Fruit fly (Drosophila melanogaster): ENCODE measurements around the gene Jwa.
A peak's percentile ranks its signal among the peaks of the same experiment; 100 is the strongest.

The Jwa gene

dm6 chr2L:18707844-18708238 is 2.3 kb upstream of the Jwa start (continued):
- peak; percentile 42; the same call in 1 of the 2 replicates for TF ChIP-seq CG14441 (GFP tag; IDR thresholded peaks at IDR 0.05)
- peak; percentile 34; the same call in 1 of the 2 replicates for TF ChIP-seq Ada2b (GFP tag; IDR thresholded peaks at IDR 0.05)
- TF ChIP-seq zen2 (GFP tag; IDR thresholded peaks at IDR 0.05; ENCODE audit: partially characterized antibody) = no peak
- TF ChIP-seq Blimp-1 (GFP tag; optimal IDR thresholded peaks at IDR 0.05) = no peak
- TF ChIP-seq CG7556 (GFP tag; optimal IDR thresholded peaks at IDR 0.05) = no peak
- TF ChIP-seq CG33213 (GFP tag; optimal IDR thresholded peaks at IDR 0.05) = no peak
- TF ChIP-seq jumu (GFP tag; optimal IDR thresholded peaks at IDR 0.05) = no peak
- TF ChIP-seq CTCF (GFP tag; optimal IDR thresholded peaks at IDR 0.05) = no peak
- no peak for TF ChIP-seq prd (optimal IDR thresholded peaks at IDR 0.05)
- TF ChIP-seq prd (GFP tag; IDR thresholded peaks at IDR 0.05) = 0 out of 3 replicates have a peak, but pooled peaks have one; percentile 36
- peak; percentile 15 for TF ChIP-seq CG1647 (GFP tag; optimal IDR thresholded peaks at IDR 0.05)
- no peak for TF ChIP-seq repo (GFP tag; optimal IDR thresholded peaks at IDR 0.05)
- peak; percentile 43 for TF ChIP-seq gem (tag; optimal IDR thresholded peaks at IDR 0.05)
- TF ChIP-seq CG8089 (GFP tag; optimal IDR thresholded peaks at IDR 0.05) = no peak
- TF ChIP-seq CG1529 (GFP tag; optimal IDR thresholded peaks at IDR 0.05) = no peak
- TF ChIP-seq CG10431 (GFP tag; optimal IDR thresholded peaks at IDR 0.05) = no peak
- TF ChIP-seq crc (GFP tag; optimal IDR thresholded peaks at IDR 0.05) = peak; percentile 25
- TF ChIP-seq dpn (GFP tag; optimal IDR thresholded peaks at IDR 0.05) = peak; percentile 36 to 46
- no peak for TF ChIP-seq ase (GFP tag; IDR thresholded peaks at IDR 0.05)
- no peak for TF ChIP-seq lola (GFP tag; optimal IDR thresholded peaks at IDR 0.05)
- TF ChIP-seq Meics (GFP tag; optimal IDR thresholded peaks at IDR 0.05) = peak; percentile 17
- TF ChIP-seq tx (GFP tag; optimal IDR thresholded peaks at IDR 0.05) = no peak
- TF ChIP-seq GATAe (GFP tag; conservative IDR thresholded peaks at IDR 0.05) = no peak
- no peak for TF ChIP-seq Doc3 (GFP tag; IDR thresholded peaks at IDR 0.05; ENCODE audit: partially characterized antibody)
- TF ChIP-seq wor (GFP tag; IDR thresholded peaks at IDR 0.05) = no peak
- TF ChIP-seq dmrt11E (tag; optimal IDR thresholded peaks at IDR 0.05) = no peak
- no peak for TF ChIP-seq CG15479 (GFP tag; optimal IDR thresholded peaks at IDR 0.05)
- TF ChIP-seq CG2116 (GFP tag; optimal IDR thresholded peaks at IDR 0.05) = no peak
- no peak for TF ChIP-seq al (GFP tag; IDR thresholded peaks at IDR 0.05)
- TF ChIP-seq CG10959 (GFP tag; IDR thresholded peaks at IDR 0.05) = no peak
- TF ChIP-seq Fer3 (tag; optimal IDR thresholded peaks at IDR 0.05) = peak; percentile 28
- TF ChIP-seq chm (GFP tag; IDR thresholded peaks at IDR 0.05) = no peak
- TF ChIP-seq CG15073 (GFP tag; optimal IDR thresholded peaks at IDR 0.05) = peak; percentile 100
- TF ChIP-seq so (GFP tag; IDR thresholded peaks at IDR 0.05) = no peak
- no peak for TF ChIP-seq sim (GFP tag; IDR thresholded peaks at IDR 0.05)
- no peak for TF ChIP-seq Fer2 (tag; optimal IDR thresholded peaks at IDR 0.05)
- TF ChIP-seq Med (GFP tag) = peak; percentile 92
- peak; percentile 8; the same call in 1 of the 2 replicates for TF ChIP-seq E2f2 (GFP tag; IDR thresholded peaks at IDR 0.05)
- TF ChIP-seq Sin3A (optimal IDR thresholded peaks at IDR 0.05) = no peak
- TF ChIP-seq lbe (GFP tag; optimal IDR thresholded peaks at IDR 0.05) = peak; percentile 7
- no peak for TF ChIP-seq CG31388 (GFP tag; optimal IDR thresholded peaks at IDR 0.05)
- TF ChIP-seq CrebB (tag; optimal IDR thresholded peaks at IDR 0.05) = no peak
- no peak for TF ChIP-seq CG12236 (GFP tag; optimal IDR thresholded peaks at IDR 0.05)
- TF ChIP-seq ftz-f1 (GFP tag; optimal IDR thresholded peaks at IDR 0.05) = no peak
- no peak for TF ChIP-seq tll (GFP tag; optimal IDR thresholded peaks at IDR 0.05)
- no peak for TF ChIP-seq Dbx (GFP tag; IDR thresholded peaks at IDR 0.05)

All from whole organism, embryonic.